Fruit fly (Drosophila melanogaster): ENCODE data around the gene CBP.
A peak's percentile ranks its signal among the peaks of the same experiment; 100 is the strongest.

DNA sequence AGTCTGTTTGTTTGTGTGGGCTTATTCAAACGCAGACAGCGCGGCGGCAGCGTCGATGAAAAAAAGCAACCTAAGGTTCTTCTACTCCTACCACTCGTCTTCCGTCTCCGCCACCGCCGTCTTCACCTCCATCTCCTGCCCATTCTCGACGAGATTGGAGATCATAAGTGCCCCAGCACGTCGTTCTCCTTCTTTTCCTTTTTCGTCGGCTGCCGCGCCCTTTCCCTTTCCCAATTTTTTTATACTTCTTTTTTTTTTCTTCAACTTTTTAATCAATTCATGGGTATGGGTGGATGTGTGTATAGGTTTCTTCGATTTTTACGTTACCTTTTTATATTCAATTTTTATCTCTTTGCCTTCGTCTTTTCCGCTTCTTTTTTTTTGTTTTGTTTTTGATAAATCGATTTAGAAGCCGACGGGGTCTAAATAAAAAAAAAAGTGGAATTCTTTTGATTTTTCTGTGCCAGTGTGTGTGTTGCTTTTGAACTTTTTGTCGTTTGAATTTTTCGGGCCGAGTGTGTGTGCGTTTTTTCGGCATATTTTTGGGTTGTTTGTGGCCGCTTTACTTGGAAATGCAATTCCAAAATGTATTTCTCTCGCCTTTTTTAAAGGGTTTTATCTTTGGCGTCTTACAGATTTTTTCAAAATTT, 32.2 kb upstream of the CBP start:
- TF ChIP-seq EcR (GFP tag; optimal IDR thresholded peaks at IDR 0.05) = peak; percentile 45
- TF ChIP-seq CG32121 (GFP tag; IDR thresholded peaks at IDR 0.05) = no peak
- no peak for TF ChIP-seq CG17806 (tag; optimal IDR thresholded peaks at IDR 0.05)
- TF ChIP-seq gl (tag; optimal IDR thresholded peaks at IDR 0.05) = peak; percentile 74
- peak; percentile 51 for TF ChIP-seq CG15710 (tag; optimal IDR thresholded peaks at IDR 0.05)
- TF ChIP-seq CG14655 (GFP tag; optimal IDR thresholded peaks at IDR 0.05) = peak; percentile 23
- peak; percentile 72 for TF ChIP-seq CG13204 (GFP tag; optimal IDR thresholded peaks at IDR 0.05)
- TF ChIP-seq CG10348 (GFP tag; IDR thresholded peaks at IDR 0.05) = no peak
- TF ChIP-seq CG9948 (tag; optimal IDR thresholded peaks at IDR 0.05) = peak; percentile 31
- no peak for TF ChIP-seq Ets98B (GFP tag; IDR thresholded peaks at IDR 0.05)
- TF ChIP-seq CG12605 (GFP tag; IDR thresholded peaks at IDR 0.05) = peak; percentile 44; the same call in 1 of the 2 replicates
- TF ChIP-seq Pif1B (GFP tag; optimal IDR thresholded peaks at IDR 0.05) = peak; percentile 43
- TF ChIP-seq CG4496 (GFP tag; IDR thresholded peaks at IDR 0.05) = no peak
- no peak for TF ChIP-seq fd96Ca (GFP tag; IDR thresholded peaks at IDR 0.05)
